Worm (Caenorhabditis elegans): ENCODE results near the gene lys-1.

Gene lys-1

DNA sequence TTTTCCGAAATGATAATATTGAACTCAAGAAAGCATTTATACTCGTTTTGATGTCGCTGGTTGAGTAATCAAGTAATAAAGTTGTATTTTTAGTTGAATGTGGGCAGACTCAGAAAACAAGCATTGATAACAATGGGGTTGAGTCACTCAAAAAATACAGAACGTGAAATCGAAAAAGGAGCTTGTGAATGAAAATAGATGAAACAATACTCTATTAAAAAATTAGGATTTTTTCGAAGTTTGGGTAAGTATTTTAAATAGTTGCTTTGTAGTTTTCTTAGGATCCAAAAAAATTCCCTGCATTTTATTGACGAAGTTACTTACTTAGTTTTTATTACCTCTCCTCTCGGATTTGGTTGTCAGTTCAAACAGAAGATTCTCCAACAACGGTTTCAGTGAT, 5.7 kb downstream of the lys-1 start, which contains the start of gene lys-3:
Gene lys-3 (minus strand): TSS at position 101 of the 400 bp plus-strand sequence.
- TF ChIP-seq lin-13 (GFP tag; optimal IDR thresholded peaks at IDR 0.05) (no peak), peb-1 (tag; optimal IDR thresholded peaks at IDR 0.05) (no peak), R02D3.7 (tag; optimal IDR thresholded peaks at IDR 0.05) (no peak), unc-62 (GFP tag; optimal IDR thresholded peaks at IDR 0.05) (no peak), sem-4 (tag; optimal IDR thresholded peaks at IDR 0.05) (no peak), mab-5 (tag; optimal IDR thresholded peaks at IDR 0.05) (no peak), zag-1 (tag; optimal IDR thresholded peaks at IDR 0.05) (no peak), ZK546.5 (tag; optimal IDR thresholded peaks at IDR 0.05) (no peak), C34F6.9 (tag; optimal IDR thresholded peaks at IDR 0.05) (no peak), nhr-6 (tag; optimal IDR thresholded peaks at IDR 0.05) (no peak), sma-3 (GFP tag; optimal IDR thresholded peaks at IDR 0.05) (no peak), nhr-10 (tag; optimal IDR thresholded peaks at IDR 0.05) (no peak), crh-2 (tag; optimal IDR thresholded peaks at IDR 0.05) (no peak), egl-27 (tag; optimal IDR thresholded peaks at IDR 0.05) (no peak)

DNA sequence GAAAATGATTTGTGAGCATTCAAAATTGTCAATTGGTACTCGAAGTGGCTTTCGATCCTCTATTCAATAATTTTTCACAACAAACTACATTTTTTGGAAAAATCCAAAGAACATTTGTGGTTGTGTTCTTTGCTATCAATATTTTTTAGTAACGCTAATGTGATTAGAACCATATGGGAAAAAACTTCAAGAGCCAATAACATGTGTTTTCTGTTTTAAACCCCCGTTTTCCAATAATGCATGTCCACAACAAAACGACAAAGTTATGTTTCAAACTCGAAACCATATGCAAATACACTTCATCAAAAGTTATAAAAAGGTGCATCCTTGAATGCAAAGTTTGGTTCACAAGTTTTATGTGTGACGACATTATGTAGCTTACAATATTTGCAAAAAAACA, 8.1 kb downstream of the lys-1 start:
- TF ChIP-seq nhr-237 (tag; optimal IDR thresholded peaks at IDR 0.05) (no peak), nhr-12 (tag; optimal IDR thresholded peaks at IDR 0.05) (no peak), skn-1 (tag; optimal IDR thresholded peaks at IDR 0.05) (no peak), elt-1 (tag; optimal IDR thresholded peaks at IDR 0.05) (no peak), nhr-25 (tag; optimal IDR thresholded peaks at IDR 0.05) (no peak), nhr-129 (tag; optimal IDR thresholded peaks at IDR 0.05) (no peak), unc-55 (GFP tag; optimal IDR thresholded peaks at IDR 0.05) (no peak), unc-62 (GFP tag; optimal IDR thresholded peaks at IDR 0.05) (no peak), ztf-1 (GFP tag; conservative IDR thresholded peaks at IDR 0.05) (no peak), nhr-10 (tag; optimal IDR thresholded peaks at IDR 0.05) (no peak), egl-27 (tag; optimal IDR thresholded peaks at IDR 0.05) (no peak), mbf-1 (tag; optimal IDR thresholded peaks at IDR 0.05) (no peak), ceh-82 (tag; optimal IDR thresholded peaks at IDR 0.05) (no peak), lin-39 (tag; optimal IDR thresholded peaks at IDR 0.05) (no peak), ztf-11 (tag; optimal IDR thresholded peaks at IDR 0.05) (no peak), nhr-6 (tag; optimal IDR thresholded peaks at IDR 0.05) (no peak), ztf-4 (tag; optimal IDR thresholded peaks at IDR 0.05) (no peak)

DNA sequence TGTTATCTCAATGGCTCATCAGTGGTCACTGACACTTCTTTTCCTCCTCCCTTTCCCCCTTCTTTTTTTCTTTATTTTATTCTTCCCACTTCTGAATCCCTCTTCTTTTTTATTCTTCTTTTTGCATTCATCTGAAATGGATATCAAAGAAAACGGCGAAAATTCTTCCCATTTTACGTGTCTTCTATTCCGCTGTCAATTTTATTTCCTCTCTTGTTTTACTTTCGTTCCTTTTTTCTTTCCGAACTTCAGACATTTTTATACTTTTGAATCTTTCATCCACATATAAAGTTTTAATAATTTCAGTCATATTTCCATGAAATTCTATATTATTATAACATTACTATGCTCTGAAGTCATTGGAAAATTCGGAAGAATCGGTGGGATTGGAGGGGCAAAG, 9.6 kb downstream of the lys-1 start, which contains the start of gene B0024.3:
Gene B0024.3 (plus strand): TSS at position 301 of the 400 bp plus-strand sequence.
- TF ChIP-seq egl-27 (tag; optimal IDR thresholded peaks at IDR 0.05): no peak
- TF ChIP-seq mdl-1 (tag; optimal IDR thresholded peaks at IDR 0.05): no peak
- TF ChIP-seq unc-39 (tag; optimal IDR thresholded peaks at IDR 0.05): no peak
- TF ChIP-seq alr-1 (tag; optimal IDR thresholded peaks at IDR 0.05): no peak
- no peak for TF ChIP-seq blmp-1 (tag; optimal IDR thresholded peaks at IDR 0.05; ENCODE audit: insufficient read depth)
- TF ChIP-seq ama-1 (optimal IDR thresholded peaks at IDR 0.05): no peak
- no peak for TF ChIP-seq unc-55 (GFP tag; optimal IDR thresholded peaks at IDR 0.05)
- TF ChIP-seq mab-5 (tag; optimal IDR thresholded peaks at IDR 0.05): no peak
- no peak for TF ChIP-seq lsy-2 (tag; optimal IDR thresholded peaks at IDR 0.05)
- no peak for TF ChIP-seq nhr-77 (tag; optimal IDR thresholded peaks at IDR 0.05)
- TF ChIP-seq nhr-25 (tag; optimal IDR thresholded peaks at IDR 0.05): no peak
- TF ChIP-seq nhr-129 (tag; optimal IDR thresholded peaks at IDR 0.05): no peak
- no peak for TF ChIP-seq gmeb-1 (tag; optimal IDR thresholded peaks at IDR 0.05)
- TF ChIP-seq elt-3 (tag; optimal IDR thresholded peaks at IDR 0.05): no peak
- no peak for TF ChIP-seq ztf-1 (GFP tag; conservative IDR thresholded peaks at IDR 0.05)

- no peak for TF ChIP-seq sma-9 (GFP tag; optimal IDR thresholded peaks at IDR 0.05)
- TF ChIP-seq sma-9 (tag; optimal IDR thresholded peaks at IDR 0.05): no peak
- no peak for TF ChIP-seq nhr-6 (tag; optimal IDR thresholded peaks at IDR 0.05)
- TF ChIP-seq aly-2 (tag; optimal IDR thresholded peaks at IDR 0.05): no peak
- TF ChIP-seq ztf-1 (GFP tag; conservative IDR thresholded peaks at IDR 0.05): no peak
- TF ChIP-seq ama-1 (optimal IDR thresholded peaks at IDR 0.05): no peak
These were observed 12.0 kb downstream of the lys-1 start, which contains the start of gene B0024.15 for ce11 chrV:10289743-10290142. B0024.15 (plus strand) TSS chrV:10290043.
